Worm (Caenorhabditis elegans): ENCODE measurements around the gene prx-3.

ce11 chrX:6097551-6097950, 15.2 kb downstream of the prx-3 start, which contains the start of gene C15H9.4:
- TF ChIP-seq him-1 (tag; optimal IDR thresholded peaks at IDR 0.05) (no peak), W03F9.2 (tag; optimal IDR thresholded peaks at IDR 0.05) (no peak)

All from whole organism, L4/young adult.